Worm (Caenorhabditis elegans) whole organism, mixed stage, embryonic: ENCODE results near the gene K03B8.4.

Experiments
- M03D4.4 ChIP-seq: sonication (generic microtip); optimal IDR thresholded peaks from 2 replicates; lab custom pipeline; 2017; ENCODE audit warnings: mild to moderate bottlenecking, missing genetic modification characterization, missing compliant biosample characterization
- bed-3 ChIP-seq: fragments of 200-800 bp; sonication (Bioruptor generic); optimal IDR thresholded peaks from 3 replicates; lab custom pipeline; 2018; ENCODE audit warnings: mild to moderate bottlenecking, missing genetic modification characterization, moderate library complexity, missing compliant biosample characterization
- blmp-1 ChIP-seq: fragments of 150-350 bp; optimal IDR thresholded peaks from 2 replicates; lab custom pipeline; 2014; ENCODE audit warnings: missing biosample characterization, missing genetic modification characterization
- ceh-39 ChIP-seq: fragments of 150-350 bp; optimal IDR thresholded peaks from 2 replicates; lab custom pipeline; 2014; ENCODE audit warnings: missing biosample characterization, missing genetic modification characterization
- ceh-43 ChIP-seq: fragments of 200-800 bp; sonication (Bioruptor generic); optimal IDR thresholded peaks from 2 replicates; lab custom pipeline; 2018; ENCODE audit warnings: mild to moderate bottlenecking, missing genetic modification characterization, moderate library complexity, missing compliant biosample characterization
- ceh-83 ChIP-seq: fragments of 200-800 bp; sonication (Bioruptor generic); optimal IDR thresholded peaks from 2 replicates; lab custom pipeline; 2018; ENCODE audit warnings: mild to moderate bottlenecking, missing genetic modification characterization, missing compliant biosample characterization
- ces-1 ChIP-seq: fragments of 150-350 bp; optimal IDR thresholded peaks from 2 replicates; lab custom pipeline; 2014; ENCODE audit warnings: missing biosample characterization, missing genetic modification reagents, missing genetic modification characterization
- cnd-1 ChIP-seq: fragments of 200-800 bp; sonication (Bioruptor generic); optimal IDR thresholded peaks from 2 replicates; lab custom pipeline; 2018; ENCODE audit warnings: mild to moderate bottlenecking, missing genetic modification characterization, missing compliant biosample characterization
- drap-1 ChIP-seq: fragments of 200-800 bp; sonication (Bioruptor generic); optimal IDR thresholded peaks from 3 replicates; lab custom pipeline; 2018; ENCODE audit warnings: mild to moderate bottlenecking, missing genetic modification characterization, missing compliant biosample characterization
- elt-1 ChIP-seq: sonication (generic microtip); optimal IDR thresholded peaks from 2 replicates; lab custom pipeline; 2017; ENCODE audit warnings: missing genetic modification characterization, mild to moderate bottlenecking, missing compliant biosample characterization, antibody characterized with exemption, moderate library complexity, borderline replicate concordance; ENCODE audit not compliant: insufficient read depth
- elt-3 ChIP-seq: fragments of 150-350 bp; optimal IDR thresholded peaks from 2 replicates; lab custom pipeline; 2014; ENCODE audit warnings: missing biosample characterization, missing genetic modification characterization
- flh-1 ChIP-seq: fragments of 200-800 bp; sonication (Bioruptor generic); optimal IDR thresholded peaks from 2 replicates; lab custom pipeline; 2018; ENCODE audit warnings: mild to moderate bottlenecking, missing genetic modification characterization, moderate library complexity, missing compliant biosample characterization
- ham-2 ChIP-seq: fragments of 200-800 bp; sonication (Bioruptor generic); optimal IDR thresholded peaks from 2 replicates; lab custom pipeline; 2018; ENCODE audit warnings: mild to moderate bottlenecking, missing genetic modification characterization, missing compliant biosample characterization
- hlh-1 ChIP-seq: fragments of 150-350 bp; optimal IDR thresholded peaks from 2 replicates; lab custom pipeline; 2014; ENCODE audit warnings: missing biosample characterization, missing genetic modification reagents, missing genetic modification characterization
- lin-13 ChIP-seq: fragments of 150-350 bp; optimal IDR thresholded peaks from 2 replicates; lab custom pipeline; 2014; ENCODE audit warnings: missing biosample characterization, missing genetic modification characterization
- lin-32 ChIP-seq: fragments of 200-800 bp; sonication (Bioruptor generic); optimal IDR thresholded peaks from 2 replicates; lab custom pipeline; 2018; ENCODE audit warnings: mild to moderate bottlenecking, missing genetic modification characterization, missing compliant biosample characterization
- lsy-2 ChIP-seq: fragments of 150-350 bp; optimal IDR thresholded peaks from 2 replicates; lab custom pipeline; 2014; ENCODE audit warnings: missing biosample characterization, missing genetic modification characterization
- mab-5 ChIP-seq: fragments of 150-350 bp; optimal IDR thresholded peaks from 2 replicates; lab custom pipeline; 2014; ENCODE audit warnings: missing biosample characterization, missing genetic modification characterization
- mep-1 ChIP-seq: fragments of 150-350 bp; optimal IDR thresholded peaks from 2 replicates; lab custom pipeline; 2017; ENCODE audit warnings: missing biosample characterization, missing genetic modification reagents, missing genetic modification characterization, inconsistent platforms
- mls-2 ChIP-seq: sonication (generic microtip); optimal IDR thresholded peaks from 2 replicates; lab custom pipeline; 2016; ENCODE audit warnings: mild to moderate bottlenecking, missing genetic modification characterization, moderate library complexity, missing compliant biosample characterization
- nhr-12 ChIP-seq: fragments of 150-350 bp; optimal IDR thresholded peaks from 2 replicates; lab custom pipeline; 2014; ENCODE audit warnings: missing biosample characterization, missing genetic modification characterization
- nhr-2 ChIP-seq: fragments of 150-350 bp; optimal IDR thresholded peaks from 2 replicates; lab custom pipeline; 2014; ENCODE audit warnings: missing biosample characterization, missing genetic modification characterization
- nhr-237 ChIP-seq: fragments of 150-350 bp; optimal IDR thresholded peaks from 2 replicates; lab custom pipeline; 2014; ENCODE audit warnings: missing biosample characterization, missing genetic modification characterization
- nhr-28 ChIP-seq: fragments of 150-350 bp; optimal IDR thresholded peaks from 2 replicates; lab custom pipeline; 2014; ENCODE audit warnings: missing biosample characterization, missing genetic modification characterization
- nhr-76 ChIP-seq: sonication (generic microtip); optimal IDR thresholded peaks from 2 replicates; lab custom pipeline; 2017; ENCODE audit warnings: missing biosample characterization, missing genetic modification characterization
- pha-4 ChIP-seq: fragments of 150-350 bp; optimal IDR thresholded peaks from 2 replicates; lab custom pipeline; 2018; ENCODE audit warnings: missing biosample characterization, missing genetic modification reagents, missing genetic modification characterization
- sem-2 ChIP-seq: fragments of 200-800 bp; sonication (Bioruptor generic); optimal IDR thresholded peaks from 2 replicates; lab custom pipeline; 2018; ENCODE audit warnings: mild to moderate bottlenecking, missing genetic modification characterization, missing compliant biosample characterization
- snpc-4 ChIP-seq: fragments of 150-350 bp; optimal IDR thresholded peaks from 2 replicates; lab custom pipeline; 2014; ENCODE audit warnings: missing biosample characterization, missing genetic modification characterization
- sptf-1 ChIP-seq: sonication (generic microtip); optimal IDR thresholded peaks from 2 replicates; lab custom pipeline; 2017; ENCODE audit warnings: mild to moderate bottlenecking, missing genetic modification characterization, moderate library complexity, missing compliant biosample characterization
- tbx-8 ChIP-seq: fragments of 200-800 bp; sonication (Bioruptor generic); optimal IDR thresholded peaks from 2 replicates; lab custom pipeline; 2018; ENCODE audit warnings: mild to moderate bottlenecking, missing genetic modification characterization, moderate library complexity, missing compliant biosample characterization
- unc-120 ChIP-seq: sonication (generic microtip); optimal IDR thresholded peaks from 2 replicates; lab custom pipeline; 2017; ENCODE audit warnings: missing genetic modification characterization, missing compliant biosample characterization; ENCODE audit not compliant: poor library complexity, severe bottlenecking
- unc-39 ChIP-seq: fragments of 150-350 bp; optimal IDR thresholded peaks from 2 replicates; lab custom pipeline; 2014; ENCODE audit warnings: missing biosample characterization, missing genetic modification characterization
- unc-62 ChIP-seq: fragments of 150-350 bp; optimal IDR thresholded peaks from 2 replicates; lab custom pipeline; 2014; ENCODE audit warnings: missing biosample characterization, missing genetic modification reagents, missing genetic modification characterization
- zip-8 ChIP-seq: fragments of 150-350 bp; optimal IDR thresholded peaks from 2 replicates; lab custom pipeline; 2014; ENCODE audit warnings: missing biosample characterization, missing genetic modification characterization
- ztf-11 ChIP-seq: fragments of 150-350 bp; optimal IDR thresholded peaks from 2 replicates; lab custom pipeline; 2014; ENCODE audit warnings: missing biosample characterization, missing genetic modification characterization

Gene K03B8.4

DNA sequence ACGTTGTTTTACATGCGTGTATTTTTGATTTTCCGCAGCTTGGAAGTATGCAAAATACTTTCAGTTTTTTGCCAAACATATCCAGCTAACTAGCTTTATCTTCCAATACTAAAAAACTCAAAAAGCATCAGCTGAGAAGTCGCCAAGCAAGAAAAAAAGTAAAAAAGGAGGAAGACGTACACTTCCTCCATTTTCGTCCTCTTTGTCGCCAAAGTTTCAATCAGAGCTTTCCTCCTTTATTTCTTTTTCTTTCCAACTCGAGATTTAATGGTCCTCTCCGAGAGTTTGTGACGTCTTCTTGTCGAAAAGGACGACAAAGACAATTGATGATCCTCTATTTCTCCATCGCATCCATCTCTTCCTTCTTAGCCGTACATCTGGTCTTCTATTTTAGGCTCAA is 14.4 kb downstream of the K03B8.4 start:
- no peak for TF ChIP-seq blmp-1 (tag; lab: Kevin White, UChicago)
- TF ChIP-seq ceh-83 (GFP tag; lab: Kevin White, UChicago) = no peak
- TF ChIP-seq elt-3 (tag; lab: Kevin White, UChicago) = no peak
- TF ChIP-seq ces-1 (GFP tag; lab: Kevin White, UChicago) = no peak
- TF ChIP-seq pha-4 = no peak
- TF ChIP-seq mep-1 (tag; lab: Kevin White, UChicago) = no peak
- no peak for TF ChIP-seq nhr-12 (tag; lab: Kevin White, UChicago)
- TF ChIP-seq snpc-4 = no peak
- TF ChIP-seq zip-8 (tag; lab: Kevin White, UChicago) = no peak
- no peak for TF ChIP-seq elt-1 (tag; lab: Kevin White, UChicago)
- no peak for TF ChIP-seq unc-120 (tag; lab: Kevin White, UChicago)
- no peak for TF ChIP-seq sptf-1 (tag; lab: Kevin White, UChicago)
- TF ChIP-seq lin-13 = no peak
- TF ChIP-seq unc-62 (GFP tag; lab: Kevin White, UChicago) = no peak
- TF ChIP-seq nhr-76 (tag; lab: Kevin White, UChicago) = no peak
- no peak for TF ChIP-seq sem-2 (GFP tag; lab: Kevin White, UChicago)
- TF ChIP-seq M03D4.4 = no peak
- TF ChIP-seq ztf-11 (tag; lab: Kevin White, UChicago) = no peak

DNA sequence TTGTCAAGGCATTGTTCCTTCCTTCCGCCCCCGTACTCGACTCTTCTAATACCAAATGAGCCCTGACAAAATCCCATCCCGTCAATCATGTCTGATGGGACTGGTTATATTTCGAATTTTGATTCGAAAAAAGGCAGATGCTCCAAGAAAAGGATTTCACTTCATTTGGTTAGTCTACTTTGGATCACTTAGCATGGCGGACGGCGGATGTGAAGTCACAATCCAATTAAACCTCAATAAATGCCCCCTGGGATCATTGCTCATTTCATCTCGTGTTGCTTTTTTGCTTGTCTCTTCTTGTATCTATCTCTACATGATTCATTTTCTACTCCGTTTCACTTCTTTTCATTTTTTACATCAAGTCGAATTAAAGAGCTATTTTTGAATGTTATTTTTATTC is 15.6 kb downstream of the K03B8.4 start:
- TF ChIP-seq ces-1 (GFP tag; lab: Kevin White, UChicago) (peak; percentile 70), lin-32 (GFP tag; lab: Kevin White, UChicago) (no peak)

DNA sequence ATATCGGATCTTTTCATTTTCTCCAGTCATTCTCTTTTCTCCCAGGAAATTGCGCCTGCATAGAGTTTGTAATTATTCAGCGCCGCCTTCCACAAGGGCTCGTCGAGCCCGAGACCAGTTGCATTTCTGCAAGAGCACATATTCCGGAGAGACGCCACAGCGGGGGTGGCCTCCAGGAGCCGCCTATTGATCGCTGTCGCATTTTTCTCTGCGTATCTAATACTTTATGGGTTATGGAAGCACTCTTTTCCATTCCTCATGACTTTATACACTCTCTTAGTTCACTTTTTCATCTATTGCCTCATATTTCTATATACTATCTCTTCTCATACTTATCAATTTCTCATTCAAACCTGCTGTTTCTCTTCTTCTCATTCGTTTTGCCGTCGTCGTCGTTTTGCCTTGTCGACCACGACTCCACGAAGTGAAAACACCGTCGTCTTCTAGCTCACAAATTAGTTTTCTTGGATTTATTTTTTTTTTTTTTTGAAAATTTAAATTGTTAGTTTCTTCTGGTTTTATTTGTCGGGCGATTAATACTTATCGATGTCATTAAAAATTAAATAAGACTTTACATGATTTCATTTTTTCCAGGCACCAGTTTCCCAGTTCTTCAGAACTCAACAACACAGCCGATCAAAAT is 19.7 kb downstream of the K03B8.4 start, which contains the start of gene cnb-1:
Gene cnb-1, plus strand, starts transcription at position 593 of the 643 bp plus-strand sequence.
- peak; percentile 19 for TF ChIP-seq hlh-1
- TF ChIP-seq lin-13 = no peak
- no peak for TF ChIP-seq nhr-12 (tag; lab: Kevin White, UChicago)
- peak; percentile 81 for TF ChIP-seq ces-1 (GFP tag; lab: Kevin White, UChicago)
- peak; percentile 20 for TF ChIP-seq mep-1 (tag; lab: Kevin White, UChicago)
- TF ChIP-seq lsy-2 (tag; lab: Kevin White, UChicago) = no peak
- no peak for TF ChIP-seq bed-3 (GFP tag; lab: Kevin White, UChicago)
- TF ChIP-seq cnd-1 (tag; lab: Kevin White, UChicago) = no peak
- TF ChIP-seq nhr-28 (tag; lab: Kevin White, UChicago) = no peak
- no peak for TF ChIP-seq nhr-237 (tag; lab: Kevin White, UChicago)
- TF ChIP-seq tbx-8 (GFP tag; lab: Kevin White, UChicago) = no peak
- no peak for TF ChIP-seq sptf-1 (tag; lab: Kevin White, UChicago)
- TF ChIP-seq snpc-4 = no peak
- no peak for TF ChIP-seq ceh-83 (GFP tag; lab: Kevin White, UChicago)
- TF ChIP-seq mls-2 (tag; lab: Kevin White, UChicago) = peak; percentile 42
- no peak for TF ChIP-seq unc-39 (tag; lab: Kevin White, UChicago)
- no peak for TF ChIP-seq drap-1 (GFP tag; lab: Kevin White, UChicago)
- TF ChIP-seq elt-3 (tag; lab: Kevin White, UChicago) = no peak
- no peak for TF ChIP-seq nhr-76 (tag; lab: Kevin White, UChicago)
- no peak for TF ChIP-seq ceh-39 (tag; lab: Kevin White, UChicago)
- no peak for TF ChIP-seq nhr-2 (tag; lab: Kevin White, UChicago)
- no peak for TF ChIP-seq zip-8 (tag; lab: Kevin White, UChicago)
- TF ChIP-seq ham-2 (GFP tag; lab: Kevin White, UChicago) = no peak
- no peak for TF ChIP-seq pha-4
- peak; percentile 78 for TF ChIP-seq unc-120 (tag; lab: Kevin White, UChicago)
- TF ChIP-seq flh-1 = no peak
- no peak for TF ChIP-seq ztf-11 (tag; lab: Kevin White, UChicago)
- TF ChIP-seq ceh-43 = no peak
- no peak for TF ChIP-seq M03D4.4
- no peak for TF ChIP-seq mab-5 (tag; lab: Kevin White, UChicago)
- TF ChIP-seq unc-62 (GFP tag; lab: Kevin White, UChicago) = peak; percentile 63
- TF ChIP-seq lin-32 (GFP tag; lab: Kevin White, UChicago) = no peak
- TF ChIP-seq blmp-1 (tag; lab: Kevin White, UChicago) = no peak
- TF ChIP-seq sem-2 (GFP tag; lab: Kevin White, UChicago) = no peak
- TF ChIP-seq elt-1 (tag; lab: Kevin White, UChicago) = no peak
